Worm (Caenorhabditis elegans): ENCODE data around the gene F35H8.12.

ce11 chrII:9574406-9574805 is 22.8 kb downstream of the F35H8.12 start:
- no peak for TF ChIP-seq ceh-36 (tag; optimal IDR thresholded peaks at IDR 0.05)
- no peak for TF ChIP-seq ama-1 (optimal IDR thresholded peaks at IDR 0.05)
- no peak for TF ChIP-seq B0310.2 (tag; optimal IDR thresholded peaks at IDR 0.05)
- peak; percentile 39 for TF ChIP-seq hmg-4 (GFP tag; optimal IDR thresholded peaks at IDR 0.05)
